Worm (Caenorhabditis elegans) whole organism, L4/young adult: ENCODE measurements around the gene F58B4.3.

Experiments used
- W03F9.2 ChIP-seq: fragments of 150-350 bp; optimal IDR thresholded peaks from 2 replicates; lab custom pipeline; 2014; ENCODE audit warnings: missing biosample characterization, missing genetic modification characterization
- dao-5 ChIP-seq: sonication (generic microtip); optimal IDR thresholded peaks from 2 replicates; lab custom pipeline; 2016; ENCODE audit warnings: missing genotype, missing genetic modification characterization, moderate library complexity, missing compliant biosample characterization
- him-1 ChIP-seq: sonication (generic microtip); optimal IDR thresholded peaks from 2 replicates; lab custom pipeline; 2016; ENCODE audit warnings: missing genotype, missing genetic modification reagents, missing genetic modification characterization, missing compliant biosample characterization

DNA sequence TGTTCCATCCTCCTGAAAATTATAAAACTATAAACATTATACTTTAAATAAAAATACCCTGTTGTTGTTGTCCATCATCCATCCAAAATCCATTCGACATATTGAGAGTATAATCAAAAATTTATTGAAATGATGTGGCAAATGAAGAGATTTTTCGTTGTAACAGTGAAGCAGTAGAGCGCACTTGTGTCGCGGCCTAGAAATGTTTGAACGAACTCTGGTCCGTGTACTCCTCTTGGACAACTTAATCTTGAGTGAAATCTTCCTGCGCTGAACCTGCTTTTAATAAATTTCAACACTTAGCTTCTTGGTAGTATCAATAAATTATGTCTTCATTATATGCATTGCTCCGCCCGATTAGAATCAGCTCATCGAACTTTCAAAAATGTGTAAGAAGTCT is 35.0 kb upstream of the F58B4.3 start, which contains the start of the genes F32D8.14 and F32D8.5:
- TF ChIP-seq W03F9.2 (tag; lab: Kevin White, UChicago) (peak; percentile 92), dao-5 (no peak), him-1 (tag; lab: Kevin White, UChicago) (peak; percentile 33)
